Worm (Caenorhabditis elegans): ENCODE results near the gene ddo-3.

ddo-3 gene

ce11 chrIII:6604317-6604716, 16.7 kb downstream of the ddo-3 start:
- TF ChIP-seq F57C9.4 (tag; optimal IDR thresholded peaks at IDR 0.05) = no peak
- no peak for TF ChIP-seq nfya-1 (tag; optimal IDR thresholded peaks at IDR 0.05; ENCODE audit: borderline replicate concordance, insufficient read depth)
- TF ChIP-seq lag-1 (GFP tag; IDR thresholded peaks at IDR 0.05) = no peak
- no peak for TF ChIP-seq ceh-27 (GFP tag; optimal IDR thresholded peaks at IDR 0.05)
- peak; percentile 39; the same call in 1 of the 2 replicates for TF ChIP-seq hmg-1.2 (GFP tag; IDR thresholded peaks at IDR 0.05)
- no peak for TF ChIP-seq atf-7 (tag; optimal IDR thresholded peaks at IDR 0.05)
- TF ChIP-seq ztf-3 (GFP tag; optimal IDR thresholded peaks at IDR 0.05) = no peak
- peak; percentile 35; the same call in 1 of the 2 replicates for TF ChIP-seq ceh-40 (GFP tag; IDR thresholded peaks at IDR 0.05)
- peak; percentile 62 for TF ChIP-seq nhr-80 (tag; optimal IDR thresholded peaks at IDR 0.05)
- no peak for TF ChIP-seq cebp-1 (GFP tag; IDR thresholded peaks at IDR 0.05)
- TF ChIP-seq cebp-1 (tag; optimal IDR thresholded peaks at IDR 0.05) = peak; percentile 16
- TF ChIP-seq efl-1 (GFP tag; optimal IDR thresholded peaks at IDR 0.05) = peak; percentile 47
- TF ChIP-seq madf-6 (GFP tag; IDR thresholded peaks at IDR 0.05) = peak; percentile 35; the same call in 1 of the 2 replicates
- TF ChIP-seq ztf-6 (GFP tag; IDR thresholded peaks at IDR 0.05) = no peak
- TF ChIP-seq F49E8.2 (tag; optimal IDR thresholded peaks at IDR 0.05; ENCODE audit: insufficient read depth) = no peak
- no peak for TF ChIP-seq T07F8.4 (tag; optimal IDR thresholded peaks at IDR 0.05)
- no peak for TF ChIP-seq aptf-2 (GFP tag; conservative IDR thresholded peaks at IDR 0.05)

ce11 chrIII:6605442-6605992, 17.9 kb downstream of the ddo-3 start:
- TF ChIP-seq nhr-90 (tag; optimal IDR thresholded peaks at IDR 0.05) = no peak
- no peak for TF ChIP-seq akir-1 (GFP tag; optimal IDR thresholded peaks at IDR 0.05)
- TF ChIP-seq F39B2.1 (GFP tag; IDR thresholded peaks at IDR 0.05) = no peak
- no peak for TF ChIP-seq T26A5.8 (tag; optimal IDR thresholded peaks at IDR 0.05)
- no peak for TF ChIP-seq ceh-91 (GFP tag; IDR thresholded peaks at IDR 0.05)
- peak; percentile 11 for TF ChIP-seq atf-7 (tag; optimal IDR thresholded peaks at IDR 0.05)
- TF ChIP-seq dox-1 (GFP tag; IDR thresholded peaks at IDR 0.05) = no peak
- TF ChIP-seq madf-8 (GFP tag; conservative IDR thresholded peaks at IDR 0.05) = no peak
- no peak for TF ChIP-seq die-1 (tag; optimal IDR thresholded peaks at IDR 0.05)
- TF ChIP-seq dpl-1 (GFP tag; optimal IDR thresholded peaks at IDR 0.05) = no peak
- TF ChIP-seq ztf-28 (GFP tag; IDR thresholded peaks at IDR 0.05) = no peak
- no peak for TF ChIP-seq F22D6.2 (tag; optimal IDR thresholded peaks at IDR 0.05)
- no peak for TF ChIP-seq lag-1 (GFP tag; IDR thresholded peaks at IDR 0.05)
- no peak for TF ChIP-seq ztf-18 (tag; optimal IDR thresholded peaks at IDR 0.05)
- TF ChIP-seq Y95B8A.8 (GFP tag; IDR thresholded peaks at IDR 0.05) = 0 out of 2 replicates have a peak, but pooled peaks have one; percentile 11
- no peak for TF ChIP-seq unc-62 (GFP tag; optimal IDR thresholded peaks at IDR 0.05)
- TF ChIP-seq efl-1 (GFP tag; optimal IDR thresholded peaks at IDR 0.05) = no peak
- TF ChIP-seq let-526 (GFP tag; IDR thresholded peaks at IDR 0.05) = no peak
- no peak for TF ChIP-seq K12H6.12 (tag; optimal IDR thresholded peaks at IDR 0.05)
- TF ChIP-seq F57C9.4 (tag; optimal IDR thresholded peaks at IDR 0.05) = no peak
- TF ChIP-seq ceh-58 (GFP tag; IDR thresholded peaks at IDR 0.05) = no peak
- TF ChIP-seq nfya-2 (GFP tag; IDR thresholded peaks at IDR 0.05) = no peak
- no peak for TF ChIP-seq ets-4 (GFP tag; optimal IDR thresholded peaks at IDR 0.05)
- no peak for TF ChIP-seq snpc-1.1 (tag; optimal IDR thresholded peaks at IDR 0.05; ENCODE audit: insufficient read depth)
- TF ChIP-seq ama-1 (optimal IDR thresholded peaks at IDR 0.05) = no peak
- TF ChIP-seq ama-1 (GFP tag; optimal IDR thresholded peaks at IDR 0.05) = peak in 1 of 2 experiments; percentile 5
- no peak for TF ChIP-seq ccch-3 (GFP tag; optimal IDR thresholded peaks at IDR 0.05)
- 0 out of 2 replicates have a peak, but pooled peaks have one; percentile 16 for TF ChIP-seq Y56A3A.18 (GFP tag; IDR thresholded peaks at IDR 0.05)
- TF ChIP-seq mel-28 (tag; optimal IDR thresholded peaks at IDR 0.05; ENCODE audit: borderline replicate concordance) = no peak
- TF ChIP-seq ZK185.1 (tag; optimal IDR thresholded peaks at IDR 0.05; ENCODE audit: poor library complexity, severe bottlenecking) = no peak
- TF ChIP-seq fkh-3 (tag; optimal IDR thresholded peaks at IDR 0.05) = no peak
- no peak for TF ChIP-seq snpc-4 (GFP tag; optimal IDR thresholded peaks at IDR 0.05)
- no peak for TF ChIP-seq snpc-4 (tag; optimal IDR thresholded peaks at IDR 0.05)
- no peak for TF ChIP-seq F57A8.1 (GFP tag; optimal IDR thresholded peaks at IDR 0.05)
- no peak for TF ChIP-seq somi-1 (GFP tag; optimal IDR thresholded peaks at IDR 0.05)
